Worm (Caenorhabditis elegans): ENCODE measurements around the gene coa-4.
"Not testable (repeated sequence)": the region's sequence is repeated elsewhere in the genome, so short reads cannot be mapped to it uniquely, and the experiment has no call there.

coa-4 gene

DNA sequence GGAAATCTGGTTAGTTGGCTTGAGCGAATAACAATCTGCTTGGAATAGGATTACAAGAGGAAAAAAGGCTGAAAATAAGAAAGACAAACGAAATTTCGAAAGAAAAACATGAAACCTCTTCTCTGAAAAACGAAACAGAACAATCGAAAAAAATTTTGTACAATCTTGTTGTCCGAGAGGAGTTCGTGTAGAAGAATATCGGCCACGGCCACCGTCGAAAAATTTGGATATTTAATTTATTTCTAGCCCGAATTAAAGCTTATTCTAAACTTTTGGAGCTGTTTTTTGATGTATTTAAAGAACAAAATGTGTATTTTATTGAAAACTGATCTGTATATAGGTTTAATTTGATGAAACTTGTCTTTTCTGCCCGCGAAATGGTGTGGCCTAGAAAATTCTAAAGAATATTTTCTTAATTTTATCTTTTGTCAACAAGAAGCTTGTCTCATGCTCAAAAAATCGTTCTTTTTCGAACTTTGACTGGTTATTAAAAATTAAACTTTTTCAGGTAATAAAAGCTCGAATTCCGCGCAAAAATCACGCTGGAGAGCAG, 1.2 kb upstream of the coa-4 start, which contains the start of gene T20D3.5:
TSS of gene T20D3.5 (plus strand) at position 503 of the 553 bp plus-strand sequence.
- TF ChIP-seq dao-5 (tag; optimal IDR thresholded peaks at IDR 0.05), result no peak
- no peak for TF ChIP-seq him-1 (tag; optimal IDR thresholded peaks at IDR 0.05)
- no peak for TF ChIP-seq W03F9.2 (tag; optimal IDR thresholded peaks at IDR 0.05)

ce11 chrIV:9333007-9333406, 2.4 kb downstream of the coa-4 start:
- no peak for TF ChIP-seq dao-5 (tag; optimal IDR thresholded peaks at IDR 0.05)
- TF ChIP-seq him-1 (tag; optimal IDR thresholded peaks at IDR 0.05), result no peak
- no peak for TF ChIP-seq W03F9.2 (tag; optimal IDR thresholded peaks at IDR 0.05)

DNA sequence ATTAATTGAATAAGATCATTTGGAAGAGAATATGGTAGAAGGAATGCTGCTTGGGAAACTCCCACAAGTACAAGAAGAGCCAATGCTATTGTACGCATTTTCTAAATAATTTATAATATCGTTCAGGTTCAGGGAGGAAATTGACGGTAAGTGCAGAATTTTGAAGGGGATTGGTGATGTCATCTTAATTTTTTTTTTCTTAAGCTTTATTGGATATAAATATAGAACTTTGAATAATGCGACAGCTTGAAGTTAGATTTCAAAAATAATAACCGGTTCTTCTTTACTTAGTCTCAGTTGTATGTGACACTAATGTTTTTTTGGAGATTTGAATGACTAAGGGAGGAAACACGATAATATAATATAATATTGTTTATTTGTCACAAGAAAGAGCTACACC, 4.6 kb downstream of the coa-4 start, which contains the start of gene nspg-7.1:
TSS of gene nspg-7.1 (minus strand) at position 101 of the 400 bp plus-strand sequence.
- no peak for TF ChIP-seq W03F9.2 (tag; optimal IDR thresholded peaks at IDR 0.05)
- no peak for TF ChIP-seq dao-5 (tag; optimal IDR thresholded peaks at IDR 0.05)
- no peak for TF ChIP-seq him-1 (tag; optimal IDR thresholded peaks at IDR 0.05)

DNA sequence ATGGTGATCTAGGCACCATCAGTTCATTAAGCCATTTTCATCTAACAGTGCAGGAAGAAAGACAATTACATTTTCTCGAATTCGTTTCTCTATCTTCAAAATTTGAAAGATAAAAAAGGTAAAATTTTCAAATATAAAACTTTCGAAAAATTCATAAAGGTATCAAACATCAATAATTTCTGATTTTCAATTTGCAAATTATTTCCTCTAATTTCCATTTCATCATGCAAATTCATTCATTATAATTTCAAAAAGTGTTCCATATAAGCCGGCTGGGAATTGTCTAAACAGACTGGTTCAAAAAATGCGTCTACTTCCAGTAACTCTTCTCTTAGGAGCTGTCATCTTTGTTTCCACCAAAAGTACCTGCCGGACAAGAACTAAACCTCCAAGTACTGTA, 7.7 kb downstream of the coa-4 start, which contains the start of gene clec-183:
TSS of gene clec-183 (plus strand) at position 301 of the 400 bp plus-strand sequence.
- TF ChIP-seq him-1 (tag; optimal IDR thresholded peaks at IDR 0.05), result no peak

DNA sequence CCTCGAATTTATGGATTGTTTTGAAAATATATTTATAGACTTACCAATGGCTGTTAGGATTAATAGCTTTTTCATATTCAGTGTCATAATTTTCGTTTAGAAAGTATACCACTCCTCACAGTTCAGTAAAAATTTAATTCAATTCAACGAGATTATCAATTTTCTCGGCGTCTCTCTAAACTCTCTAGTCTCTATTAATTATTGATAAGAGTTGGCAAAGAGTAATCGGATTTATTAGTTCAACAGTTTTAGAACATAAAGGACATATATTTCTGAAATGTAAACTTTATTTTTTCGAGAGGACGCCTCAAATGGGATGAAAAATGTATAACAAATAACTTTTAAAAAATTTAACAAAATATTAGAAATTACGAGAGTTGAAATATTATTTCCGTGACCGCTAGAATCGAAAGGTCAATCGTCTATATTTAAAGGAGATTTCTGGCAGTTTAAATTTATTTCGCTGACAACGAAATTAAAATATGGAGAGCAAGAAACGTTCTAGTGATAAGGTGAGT, 11.4 kb downstream of the coa-4 start, which contains the start of the genes nspg-11 and F49C12.15:
TSS of gene nspg-11 (minus strand) at position 101 of the 518 bp plus-strand sequence.
TSS of gene F49C12.15 (plus strand) at position 468 of the 518 bp plus-strand sequence.
- TF ChIP-seq W03F9.2 (tag; optimal IDR thresholded peaks at IDR 0.05), result no peak
- no peak for TF ChIP-seq him-1 (tag; optimal IDR thresholded peaks at IDR 0.05)
- TF ChIP-seq dao-5 (tag; optimal IDR thresholded peaks at IDR 0.05), result no peak

ce11 chrIV:9322489-9322888, 12.9 kb downstream of the coa-4 start:
- TF ChIP-seq W03F9.2 (tag; optimal IDR thresholded peaks at IDR 0.05) (no peak), him-1 (tag; optimal IDR thresholded peaks at IDR 0.05) (no peak), dao-5 (tag; optimal IDR thresholded peaks at IDR 0.05) (no peak)

DNA sequence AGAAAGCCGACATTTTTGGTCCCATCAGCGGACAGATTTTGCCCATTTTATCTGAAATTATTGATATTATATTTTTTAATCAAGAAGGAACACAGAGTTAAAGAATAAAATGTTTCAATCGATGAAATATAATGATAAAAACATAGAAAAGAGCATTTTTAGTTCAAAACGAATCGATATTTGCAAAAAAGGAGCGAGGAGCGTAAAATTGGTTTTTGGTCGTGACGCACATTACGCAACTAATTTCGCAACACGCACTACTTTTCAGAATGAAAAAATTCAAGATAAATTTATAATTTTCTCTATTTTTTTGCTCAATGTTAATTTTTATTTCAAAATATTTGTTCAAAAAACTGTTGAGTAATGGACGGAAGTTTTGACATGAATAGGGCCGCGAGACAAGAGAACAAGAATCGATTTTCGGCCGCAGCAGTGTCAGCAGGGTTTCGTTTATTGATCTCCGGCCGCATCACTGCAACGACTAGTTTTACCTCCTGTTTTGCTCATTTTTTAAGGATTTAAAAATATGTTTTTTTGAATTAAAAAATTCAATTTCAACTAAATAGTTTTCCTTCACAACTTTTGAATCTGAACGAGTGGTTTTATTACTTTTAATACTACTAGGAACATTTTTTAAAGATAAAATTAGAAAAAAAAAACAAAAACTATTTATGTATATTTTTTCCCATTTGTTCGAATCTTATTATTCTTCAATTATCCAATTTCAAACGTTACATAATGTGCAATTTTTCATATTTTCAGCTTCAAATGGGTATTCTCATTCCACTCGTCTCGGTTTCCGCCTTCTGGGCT, 14.2 kb downstream of the coa-4 start, which contains the start of the genes F49C12.12 and vha-17:
TSS of gene F49C12.12 (minus strand) at position 51 of the 813 bp plus-strand sequence.
TSS of gene vha-17 (plus strand) at position 763 of the 813 bp plus-strand sequence.
- TF ChIP-seq him-1 (tag; optimal IDR thresholded peaks at IDR 0.05), result no peak
- peak; percentile 28 for TF ChIP-seq W03F9.2 (tag; optimal IDR thresholded peaks at IDR 0.05)
- no peak for TF ChIP-seq dao-5 (tag; optimal IDR thresholded peaks at IDR 0.05)

DNA sequence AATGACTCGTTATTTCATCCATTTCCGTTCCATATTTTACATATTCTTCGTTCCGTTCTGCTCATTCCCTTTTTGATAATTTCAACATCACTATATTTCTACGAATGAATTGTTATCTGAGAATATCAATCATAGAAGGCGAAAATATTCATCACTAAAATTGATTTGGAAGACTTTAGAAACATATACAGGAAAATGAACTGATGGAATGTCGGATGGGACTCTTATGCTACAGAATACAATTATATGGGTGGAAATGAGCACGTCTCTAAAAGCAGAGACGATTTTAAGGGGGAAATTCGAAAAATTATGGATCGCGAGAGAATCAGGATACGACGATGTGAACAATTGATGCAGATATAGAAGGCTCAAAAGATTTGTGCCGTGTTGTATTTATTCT, 15.4 kb downstream of the coa-4 start:
- TF ChIP-seq W03F9.2 (tag; optimal IDR thresholded peaks at IDR 0.05), result no peak
- no peak for TF ChIP-seq dao-5 (tag; optimal IDR thresholded peaks at IDR 0.05)
- no peak for TF ChIP-seq him-1 (tag; optimal IDR thresholded peaks at IDR 0.05)

ce11 chrIV:9319080-9319479, 16.3 kb downstream of the coa-4 start, which contains the start of the genes F49C12.11 and nemt-1:
F49C12.11 (plus strand) TSS chrIV:9319380.
nemt-1 (minus strand) TSS chrIV:9319439.
- no peak for TF ChIP-seq him-1 (tag; optimal IDR thresholded peaks at IDR 0.05)
- TF ChIP-seq W03F9.2 (tag; optimal IDR thresholded peaks at IDR 0.05), result no peak
- TF ChIP-seq dao-5 (tag; optimal IDR thresholded peaks at IDR 0.05), result no peak

DNA sequence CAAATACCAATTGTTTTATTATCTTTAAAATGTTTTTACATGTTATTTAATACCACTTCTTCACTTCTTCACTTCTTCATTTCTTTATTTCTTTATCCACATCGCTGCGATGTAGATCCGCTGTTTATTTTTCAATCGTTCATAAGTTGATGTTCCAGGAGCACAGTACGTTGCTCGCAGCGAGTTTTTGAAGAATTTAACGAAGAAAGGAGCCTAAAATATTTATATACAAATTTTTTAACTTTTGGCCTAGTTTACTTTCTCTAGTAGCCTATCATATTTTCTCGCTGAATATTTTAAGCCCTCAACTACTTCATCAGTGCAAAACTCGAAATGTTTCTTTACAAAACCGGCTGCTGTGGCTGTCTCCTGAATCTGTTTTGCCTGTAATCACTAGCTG, 17.3 kb downstream of the coa-4 start:
- TF ChIP-seq dao-5 (tag; optimal IDR thresholded peaks at IDR 0.05) (no peak), W03F9.2 (tag; optimal IDR thresholded peaks at IDR 0.05) (no peak), him-1 (tag; optimal IDR thresholded peaks at IDR 0.05) (no peak)

ce11 chrIV:9316068-9316681, 19.2 kb downstream of the coa-4 start, which contains the start of the genes F49C12.9 and rpn-7:
F49C12.9 (minus strand) TSS chrIV:9316215.
rpn-7 (plus strand) TSS chrIV:9316631.
- TF ChIP-seq him-1 (tag; optimal IDR thresholded peaks at IDR 0.05), result no peak
- TF ChIP-seq W03F9.2 (tag; optimal IDR thresholded peaks at IDR 0.05), result peak; percentile 55

DNA sequence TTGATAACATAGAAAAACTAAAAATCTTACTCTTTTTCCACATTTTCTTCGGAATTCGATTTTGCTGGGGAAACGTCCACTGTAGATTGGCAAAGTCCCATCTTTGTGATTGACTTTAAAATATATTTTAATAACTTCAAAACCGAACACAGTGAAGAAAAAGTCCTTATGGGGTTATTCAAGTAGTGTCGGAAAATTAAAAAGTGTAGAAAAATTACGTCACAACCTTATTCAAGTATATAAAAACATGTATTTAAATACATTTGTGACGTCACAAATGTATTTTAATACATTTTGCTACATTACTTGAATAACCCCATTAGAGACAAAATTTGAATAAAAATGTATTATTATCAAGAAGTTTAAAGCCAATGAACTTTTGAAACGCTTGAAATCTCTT, 22.6 kb downstream of the coa-4 start, which contains the start of gene F49C12.7:
TSS of gene F49C12.7 (minus strand) at position 101 of the 400 bp plus-strand sequence.
- TF ChIP-seq dao-5, him-1, W03F9.2 (tag; optimal IDR thresholded peaks at IDR 0.05): not testable (repeated sequence)

- TF ChIP-seq dao-5 (tag; optimal IDR thresholded peaks at IDR 0.05) (no peak), W03F9.2 (tag; optimal IDR thresholded peaks at IDR 0.05) (no peak), him-1 (tag; optimal IDR thresholded peaks at IDR 0.05) (no peak)
These were observed 24.4 kb downstream of the coa-4 start for ce11 chrIV:9310935-9311566.
